Worm (Caenorhabditis elegans) whole organism, young adult: ENCODE data around the gene F36A4.3.

Experiments
- atf-7 ChIP-seq: sonication (generic microtip); optimal IDR thresholded peaks from 2 replicates; lab custom pipeline; 2017; ENCODE audit warnings: mild to moderate bottlenecking, missing genetic modification characterization, missing compliant biosample characterization
- ccch-3 ChIP-seq: fragments of 200-800 bp; sonication (Bioruptor generic); optimal IDR thresholded peaks from 2 replicates; lab custom pipeline; 2018; ENCODE audit warnings: mild to moderate bottlenecking, missing genetic modification characterization, missing compliant biosample characterization
- hlh-26 ChIP-seq: fragments of 200-800 bp; sonication (Bioruptor generic); conservative IDR thresholded peaks from 2 replicates; pipeline ENCODE4 v1.3.6; 2022; ENCODE audit warnings: missing genetic modification reagents, missing genetic modification characterization, missing compliant biosample characterization
- lir-1 ChIP-seq: fragments of 200-800 bp; sonication (Bioruptor generic); conservative IDR thresholded peaks from 2 replicates; pipeline ENCODE4 v1.3.6; 2022; ENCODE audit warnings: missing genetic modification reagents, missing genetic modification characterization, missing compliant biosample characterization
- repo-1 ChIP-seq: sonication (generic microtip); optimal IDR thresholded peaks from 2 replicates; lab custom pipeline; 2017; ENCODE audit warnings: mild to moderate bottlenecking, missing genetic modification characterization, missing compliant biosample characterization

DNA sequence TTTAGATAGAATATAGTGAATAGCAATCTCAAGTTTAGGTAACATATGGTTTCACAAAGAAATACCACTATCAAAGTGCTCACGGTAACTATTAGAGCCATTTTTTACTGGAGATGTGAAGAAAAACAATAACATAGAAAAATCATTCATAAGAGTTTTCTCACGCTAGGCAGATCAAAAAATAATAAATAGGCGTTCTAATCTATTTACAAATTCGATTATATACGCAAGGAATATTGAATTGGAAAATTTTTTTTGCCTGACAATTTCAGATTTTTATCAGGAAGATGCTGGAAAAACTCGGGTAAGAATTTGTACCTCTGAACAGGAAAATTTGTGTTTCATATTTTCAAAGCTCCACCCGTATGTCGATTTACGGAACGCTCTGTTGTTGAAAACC is 41.5 kb upstream of the F36A4.3 start, which contains the start of gene srbc-70:
- TF ChIP-seq atf-7 (tag; lab: Kevin White, UChicago) (no peak), lir-1 (GFP tag; lab: Robert Waterston, UW) (no peak), ccch-3 (no peak), hlh-26 (GFP tag; lab: Robert Waterston, UW) (no peak), repo-1 (no peak)
